Worm (Caenorhabditis elegans) whole organism, L4 larva: ENCODE results near the gene twf-2.
A peak's percentile ranks its signal among the peaks of the same experiment; 100 is the strongest.

Experiments used
- ceh-20 ChIP-seq: fragments of 200-800 bp; sonication (Bioruptor generic); IDR thresholded peaks from 2 replicates; pipeline ENCODE4 v1.3.6; 2022; ENCODE audit warnings: missing genetic modification reagents, missing genetic modification characterization, missing compliant biosample characterization
- daf-8 ChIP-seq: fragments of 200-800 bp; sonication (Bioruptor generic); IDR thresholded peaks from 2 replicates; pipeline ENCODE4 v1.3.6; 2022; ENCODE audit warnings: missing genetic modification characterization, missing compliant biosample characterization
- dve-1 ChIP-seq: sonication (generic microtip); optimal IDR thresholded peaks from 2 replicates; lab custom pipeline; 2017; ENCODE audit warnings: antibody characterized with exemption, mild to moderate bottlenecking, missing genetic modification characterization, missing compliant biosample characterization; ENCODE audit not compliant: insufficient read depth
- madf-5 ChIP-seq, 2 experiments: fragments of 200-800 bp; sonication (Bioruptor generic); IDR thresholded peaks; 2 replicates each; pipeline ENCODE4 v1.3.6; 2022; ENCODE audit warnings: missing compliant biosample characterization in 2 of 2, missing genetic modification characterization in 2 of 2
- nhr-25 ChIP-seq: sonication (generic microtip); optimal IDR thresholded peaks from 2 replicates; lab custom pipeline; 2017; ENCODE audit warnings: missing genetic modification characterization, mild to moderate bottlenecking, missing compliant biosample characterization, antibody characterized with exemption, moderate library complexity, borderline replicate concordance; ENCODE audit not compliant: insufficient read depth
- unc-62 ChIP-seq, 3 experiments: fragments of 150-350 bp in 1 of 3; sonication (generic microtip); optimal IDR thresholded peaks in 2 of 3; peaks in 1 of 3; 1 replicate in 1 of 3; 2 replicates in 2 of 3; lab custom pipeline; 2014 to 2017; ENCODE audit warnings: missing biosample characterization in 3 of 3, missing genetic modification characterization in 3 of 3, missing genetic modification reagents in 3 of 3, missing genotype in 1 of 3
- zip-2 ChIP-seq: fragments of 150-350 bp; optimal IDR thresholded peaks from 2 replicates; lab custom pipeline; 2014; ENCODE audit warnings: missing biosample characterization, missing genetic modification characterization

The twf-2 gene

ce11 chrX:16490753-16491152, 44.8 kb downstream of the twf-2 start:
- TF ChIP-seq unc-62 (GFP tag; optimal IDR thresholded peaks at IDR 0.05 in 1 of 2; lab: Kevin White, UChicago) (peak in 1 of 2 experiments; percentile 90), unc-62 (tag; optimal IDR thresholded peaks at IDR 0.05; lab: Kevin White, UChicago) (no peak), ceh-20 (GFP tag; lab: Robert Waterston, UW) (no peak)

- TF ChIP-seq daf-8 (GFP tag; lab: Robert Waterston, UW): no peak
- no peak for TF ChIP-seq zip-2
- no peak for TF ChIP-seq nhr-25
- peak in 1 of 2 experiments; percentile 23 for TF ChIP-seq unc-62 (GFP tag; optimal IDR thresholded peaks at IDR 0.05 in 1 of 2; lab: Kevin White, UChicago)
- TF ChIP-seq unc-62 (tag; optimal IDR thresholded peaks at IDR 0.05; lab: Kevin White, UChicago): no peak
- TF ChIP-seq dve-1: no peak
- no peak for TF ChIP-seq madf-5 (GFP tag; IDR thresholded peaks at IDR 0.05; lab: Robert Waterston, UW)
These were observed 48.6 kb downstream of the twf-2 start, which contains the start of gene K05G3.2 for ce11 chrX:16494630-16495029. K05G3.2 (plus strand) TSS chrX:16494930.
